Worm (Caenorhabditis elegans) whole organism, L2 larva: ENCODE results near the gene cul-2.

Experiments
- C34F6.9 ChIP-seq: fragments of 150-350 bp; optimal IDR thresholded peaks from 2 replicates; lab custom pipeline; 2014; ENCODE audit warnings: missing biosample characterization, missing genetic modification characterization
- F13H6.1 ChIP-seq: sonication (generic microtip); optimal IDR thresholded peaks from 2 replicates; lab custom pipeline; 2016; ENCODE audit warnings: missing genetic modification characterization, missing compliant biosample characterization
- Y55F3AM.14 ChIP-seq: fragments of 200-800 bp; sonication (Bioruptor generic); optimal IDR thresholded peaks from 2 replicates; lab custom pipeline; 2018; ENCODE audit warnings: mild to moderate bottlenecking, missing genetic modification characterization, missing compliant biosample characterization
- ZK546.5 ChIP-seq: sonication (generic microtip); optimal IDR thresholded peaks from 2 replicates; lab custom pipeline; 2017; ENCODE audit warnings: missing biosample characterization, missing genetic modification characterization
- alr-1 ChIP-seq: fragments of 150-350 bp; optimal IDR thresholded peaks from 2 replicates; lab custom pipeline; 2014; ENCODE audit warnings: missing biosample characterization, missing genetic modification characterization
- aly-2 ChIP-seq: fragments of 150-350 bp; optimal IDR thresholded peaks from 2 replicates; lab custom pipeline; 2014; ENCODE audit warnings: missing biosample characterization, missing genetic modification characterization
- ama-1 ChIP-seq: fragments of 150-350 bp; optimal IDR thresholded peaks from 2 replicates; lab custom pipeline; 2018; ENCODE audit warnings: inconsistent platforms
- ceh-16 ChIP-seq: fragments of 150-350 bp; optimal IDR thresholded peaks from 2 replicates; lab custom pipeline; 2014; ENCODE audit warnings: missing biosample characterization, missing genetic modification characterization
- ceh-82 ChIP-seq: fragments of 150-350 bp; optimal IDR thresholded peaks from 2 replicates; lab custom pipeline; 2014; ENCODE audit warnings: missing biosample characterization, missing genetic modification characterization
- crh-2 ChIP-seq: sonication (generic microtip); optimal IDR thresholded peaks from 2 replicates; lab custom pipeline; 2017; ENCODE audit warnings: missing biosample characterization, missing genetic modification characterization
- egl-27 ChIP-seq: sonication (generic microtip); optimal IDR thresholded peaks from 3 replicates; lab custom pipeline; 2017; ENCODE audit warnings: missing biosample characterization, missing genetic modification reagents, missing genetic modification characterization
- fos-1 ChIP-seq: fragments of 150-350 bp; optimal IDR thresholded peaks from 2 replicates; lab custom pipeline; 2014; ENCODE audit warnings: missing biosample characterization, missing genetic modification characterization
- lin-13 ChIP-seq: fragments of 150-350 bp; optimal IDR thresholded peaks from 2 replicates; lab custom pipeline; 2014; ENCODE audit warnings: missing biosample characterization, missing genetic modification reagents, missing genetic modification characterization
- lin-39 ChIP-seq: fragments of 150-350 bp; optimal IDR thresholded peaks from 2 replicates; lab custom pipeline; 2014; ENCODE audit warnings: missing biosample characterization, missing genetic modification reagents, missing genetic modification characterization
- lsy-2 ChIP-seq, 2 experiments: fragments of 150-350 bp in 1 of 2; sonication (generic microtip) in 1 of 2; optimal IDR thresholded peaks; 2 replicates each; lab custom pipeline; 2014 to 2017; ENCODE audit warnings: missing biosample characterization in 2 of 2, missing genetic modification characterization in 2 of 2
- nhr-10 ChIP-seq: sonication (generic microtip); optimal IDR thresholded peaks from 2 replicates; lab custom pipeline; 2017; ENCODE audit warnings: missing biosample characterization, missing genetic modification characterization
- nhr-21 ChIP-seq: fragments of 150-350 bp; optimal IDR thresholded peaks from 2 replicates; lab custom pipeline; 2014; ENCODE audit warnings: missing biosample characterization, missing genetic modification characterization
- nhr-23 ChIP-seq: fragments of 150-350 bp; optimal IDR thresholded peaks from 2 replicates; lab custom pipeline; 2014; ENCODE audit warnings: missing biosample characterization, missing genetic modification reagents, missing genetic modification characterization
- nhr-25 ChIP-seq: fragments of 150-350 bp; sonication (generic microtip); optimal IDR thresholded peaks from 3 replicates; lab custom pipeline; 2014; ENCODE audit warnings: missing biosample characterization, missing genetic modification characterization
- nhr-6 ChIP-seq: fragments of 150-350 bp; optimal IDR thresholded peaks from 2 replicates; lab custom pipeline; 2014; ENCODE audit warnings: missing biosample characterization, missing genetic modification characterization
- nhr-77 ChIP-seq: fragments of 150-350 bp; optimal IDR thresholded peaks from 2 replicates; lab custom pipeline; 2014; ENCODE audit warnings: missing biosample characterization, missing genetic modification characterization
- sma-9 ChIP-seq, 2 experiments: fragments of 150-350 bp in 1 of 2; sonication (generic microtip) in 1 of 2; optimal IDR thresholded peaks; 2 replicates each; lab custom pipeline; 2014 to 2016; ENCODE audit warnings: missing genetic modification characterization in 2 of 2, mild to moderate bottlenecking in 1 of 2, missing biosample characterization in 1 of 2, missing compliant biosample characterization in 1 of 2, missing genetic modification reagents in 1 of 2, moderate library complexity in 1 of 2
- unc-55 ChIP-seq: fragments of 150-350 bp; sonication (generic microtip); optimal IDR thresholded peaks from 3 replicates; lab custom pipeline; 2014; ENCODE audit warnings: missing biosample characterization, missing genetic modification reagents, missing genetic modification characterization
- unc-62 ChIP-seq: fragments of 150-350 bp; optimal IDR thresholded peaks from 2 replicates; lab custom pipeline; 2014; ENCODE audit warnings: missing biosample characterization, missing genetic modification reagents, missing genetic modification characterization
- zag-1 ChIP-seq: fragments of 150-350 bp; optimal IDR thresholded peaks from 2 replicates; lab custom pipeline; 2014; ENCODE audit warnings: missing biosample characterization, missing genetic modification characterization
- ztf-1 ChIP-seq: fragments of 200-800 bp; sonication (Bioruptor generic); conservative IDR thresholded peaks from 2 replicates; pipeline ENCODE4 v1.3.6; 2022; ENCODE audit warnings: missing genetic modification characterization, missing compliant biosample characterization
- ztf-11 ChIP-seq: sonication (generic microtip); optimal IDR thresholded peaks from 2 replicates; lab custom pipeline; 2017; ENCODE audit warnings: missing biosample characterization, missing genetic modification characterization
- ztf-4 ChIP-seq: fragments of 150-350 bp; optimal IDR thresholded peaks from 2 replicates; lab custom pipeline; 2014; ENCODE audit warnings: missing biosample characterization, missing genetic modification characterization

The cul-2 gene

ce11 chrIII:13724018-13724892 lies 37.2 kb downstream of the cul-2 start:
- no peak for TF ChIP-seq alr-1 (tag; lab: Kevin White, UChicago)
- TF ChIP-seq F13H6.1 (tag; lab: Kevin White, UChicago): no peak

ce11 chrIII:13729760-13730159 lies 42.7 kb downstream of the cul-2 start:
- TF ChIP-seq ztf-11 (tag; lab: Kevin White, UChicago): no peak
- TF ChIP-seq F13H6.1 (tag; lab: Kevin White, UChicago): no peak
- TF ChIP-seq unc-55 (GFP tag; lab: Kevin White, UChicago): no peak
- no peak for TF ChIP-seq aly-2
- no peak for TF ChIP-seq C34F6.9 (tag; lab: Kevin White, UChicago)
- TF ChIP-seq nhr-10 (tag; lab: Kevin White, UChicago): no peak
- TF ChIP-seq crh-2 (tag; lab: Kevin White, UChicago): no peak
- no peak for TF ChIP-seq ceh-16 (tag; lab: Kevin White, UChicago)
- TF ChIP-seq ama-1 (lab: Kevin White, UChicago): no peak
- TF ChIP-seq nhr-77 (tag; lab: Kevin White, UChicago): no peak
- no peak for TF ChIP-seq nhr-21
- TF ChIP-seq sma-9 (GFP tag; optimal IDR thresholded peaks at IDR 0.05; lab: Kevin White, UChicago): no peak
- no peak for TF ChIP-seq sma-9 (tag; optimal IDR thresholded peaks at IDR 0.05; lab: Kevin White, UChicago)
- TF ChIP-seq nhr-6 (tag; lab: Kevin White, UChicago): no peak
- no peak for TF ChIP-seq lin-39
- no peak for TF ChIP-seq unc-62 (GFP tag; lab: Kevin White, UChicago)
- TF ChIP-seq, all 48 proteins: peak for 0

ce11 chrIII:13731589-13731988 lies 44.5 kb downstream of the cul-2 start, which contains the start of gene W06F12.2:
Gene W06F12.2, minus strand, starts transcription at chrIII:13731689.
- TF ChIP-seq ztf-1 (GFP tag; lab: Robert Waterston, UW): no peak
- no peak for TF ChIP-seq lsy-2 (tag; optimal IDR thresholded peaks at IDR 0.05; lab: Kevin White, UChicago)
- TF ChIP-seq ceh-82 (tag; lab: Kevin White, UChicago): no peak
- TF ChIP-seq aly-2: no peak

ce11 chrIII:13732665-13733064 lies 45.6 kb downstream of the cul-2 start:
- TF ChIP-seq zag-1: no peak
- TF ChIP-seq fos-1 (tag; lab: Kevin White, UChicago): peak; percentile 77
- TF ChIP-seq, all 48 proteins: peak for 1

DNA sequence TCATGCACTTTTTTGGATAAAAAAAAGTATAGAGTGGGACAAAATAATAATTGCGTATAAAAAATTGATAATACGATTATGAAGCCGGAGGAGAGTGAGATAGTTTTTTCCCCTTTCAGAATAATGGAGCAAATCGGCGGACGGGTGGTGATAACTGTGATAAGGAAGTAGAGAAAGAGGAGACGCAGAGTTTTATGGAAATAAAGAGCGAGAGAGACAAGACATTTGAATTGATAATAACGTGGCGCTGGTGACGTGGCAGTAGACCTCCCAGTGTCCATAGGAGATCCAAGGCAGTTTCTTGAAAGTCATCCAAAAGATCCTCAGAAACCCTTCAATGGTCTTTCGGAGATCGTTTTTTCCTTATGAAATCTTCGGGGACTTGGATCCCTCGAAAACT lies 46.8 kb downstream of the cul-2 start:
- TF ChIP-seq ceh-16 (tag; lab: Kevin White, UChicago) (no peak), sma-9 (GFP tag; optimal IDR thresholded peaks at IDR 0.05; lab: Kevin White, UChicago) (peak; percentile 19), sma-9 (tag; optimal IDR thresholded peaks at IDR 0.05; lab: Kevin White, UChicago) (no peak), F13H6.1 (tag; lab: Kevin White, UChicago) (peak; percentile 42), ZK546.5 (tag; lab: Kevin White, UChicago) (no peak), egl-27 (tag; lab: Kevin White, UChicago) (no peak), fos-1 (tag; lab: Kevin White, UChicago) (peak; percentile 98), crh-2 (tag; lab: Kevin White, UChicago) (peak; percentile 80), Y55F3AM.14 (GFP tag; lab: Kevin White, UChicago) (no peak)

DNA sequence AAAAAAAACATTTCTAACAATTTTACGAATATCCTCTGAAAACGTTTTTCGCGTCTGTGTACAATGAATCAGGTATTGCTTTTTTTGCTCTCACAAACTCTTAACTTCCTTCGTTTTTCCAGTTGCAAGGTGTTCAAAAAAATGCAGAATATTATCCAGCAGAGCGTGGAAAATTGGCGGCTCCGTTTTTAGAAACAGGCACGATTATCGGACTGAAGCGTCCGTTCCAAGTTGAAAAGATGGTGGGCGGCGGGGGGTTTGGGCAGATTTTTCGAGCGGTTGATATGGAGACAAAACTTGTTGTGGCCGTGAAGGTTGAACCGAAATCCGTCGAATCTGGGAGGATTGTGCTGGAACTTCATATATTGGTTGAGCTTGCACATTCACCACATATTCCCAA lies 47.9 kb downstream of the cul-2 start, which contains the start of gene W06F12.3:
TSS of gene W06F12.3 (plus strand) at position 23 of the 400 bp plus-strand sequence.
- TF ChIP-seq lin-13 (GFP tag; lab: Kevin White, UChicago): no peak
- TF ChIP-seq lin-39: no peak
- TF ChIP-seq nhr-23: no peak
- no peak for TF ChIP-seq ZK546.5 (tag; lab: Kevin White, UChicago)
- TF ChIP-seq ztf-4: no peak
- no peak for TF ChIP-seq lsy-2 (tag; optimal IDR thresholded peaks at IDR 0.05; lab: Kevin White, UChicago)
- TF ChIP-seq nhr-25 (tag; lab: Kevin White, UChicago): no peak
- TF ChIP-seq alr-1 (tag; lab: Kevin White, UChicago): no peak
- TF ChIP-seq unc-62 (GFP tag; lab: Kevin White, UChicago): no peak
- no peak for TF ChIP-seq F13H6.1 (tag; lab: Kevin White, UChicago)
- no peak for TF ChIP-seq nhr-77 (tag; lab: Kevin White, UChicago)
- TF ChIP-seq egl-27 (tag; lab: Kevin White, UChicago): no peak
- no peak for TF ChIP-seq nhr-10 (tag; lab: Kevin White, UChicago)
- TF ChIP-seq aly-2: no peak
- TF ChIP-seq C34F6.9 (tag; lab: Kevin White, UChicago): no peak
